Fruit fly (Drosophila melanogaster): ENCODE results near the gene CG42395.

dm6 chrX:9608727-9609419 lies 32.8 kb upstream of the CG42395 start, which contains the start of the genes LysRS and Hecw:
- TF ChIP-seq fd85E (GFP tag; optimal IDR thresholded peaks at IDR 0.05) (no peak), CG6808 (GFP tag; optimal IDR thresholded peaks at IDR 0.05) (no peak), CG10669 (GFP tag; optimal IDR thresholded peaks at IDR 0.05) (no peak), Ets21C (GFP tag; optimal IDR thresholded peaks at IDR 0.05) (no peak)
